Fruit fly (Drosophila melanogaster) whole organism: ENCODE measurements around the gene Sec71.

ENCODE experiments used
- Dll ChIP-seq: fragments of >200 bp; optimal IDR thresholded peaks from 2 replicates; lab custom pipeline; 2017
- psq ChIP-seq: fragments of >200 bp; optimal IDR thresholded peaks from 2 replicates; lab custom pipeline; 2017
- usp ChIP-seq: fragments of >200 bp; optimal IDR thresholded peaks from 2 replicates; lab custom pipeline; 2017; ENCODE audit warnings: missing biosample characterization, missing genetic modification characterization, mixed read lengths

dm6 chr2L:13846239-13846802, 53.0 kb downstream of the Sec71 start, which contains the start of gene CG7916:
- no peak for TF ChIP-seq usp (GFP tag; lab: Kevin White, UChicago)
- no peak for TF ChIP-seq Dll (lab: Kevin White, UChicago)
- no peak for TF ChIP-seq psq
